Fruit fly (Drosophila melanogaster) whole organism, embryonic: ENCODE measurements around the gene CG6983.

ENCODE experiments used
- BEAF-32 ChIP-seq: fragments of 200-800 bp; sonication (Bioruptor generic); optimal IDR thresholded peaks from 3 replicates; lab custom pipeline; 2017; ENCODE audit warnings: missing biosample characterization, missing genetic modification characterization, mild to moderate bottlenecking, moderate library complexity, missing genetic modification reagents
- C15 ChIP-seq: fragments of 200-800 bp; sonication (Bioruptor generic); IDR thresholded peaks from 3 replicates; pipeline ENCODE4 v1.3.6; 2022; ENCODE audit warnings: missing biosample characterization, missing genetic modification characterization
- CG10147 ChIP-seq: fragments of 200-800 bp; sonication (Bioruptor generic); optimal IDR thresholded peaks from 2 replicates; lab custom pipeline; 2019; ENCODE audit warnings: missing biosample characterization, mild to moderate bottlenecking, missing genetic modification characterization, moderate library complexity
- CG11085 ChIP-seq: fragments of 200-800 bp; sonication (Bioruptor generic); IDR thresholded peaks from 2 replicates; pipeline ENCODE4 v1.3.6; 2022; ENCODE audit warnings: missing biosample characterization, missing genetic modification characterization
- CG12155 ChIP-seq: fragments of 200-800 bp; sonication (Bioruptor generic); optimal IDR thresholded peaks from 3 replicates; lab custom pipeline; 2016; ENCODE audit warnings: missing biosample characterization, missing genetic modification characterization
- CG1529 ChIP-seq: fragments of 200-800 bp; sonication (Bioruptor generic); optimal IDR thresholded peaks from 3 replicates; lab custom pipeline; 2018; ENCODE audit warnings: missing biosample characterization, missing genetic modification characterization
- CG1603 ChIP-seq: fragments of 200-800 bp; sonication (Bioruptor generic); optimal IDR thresholded peaks from 2 replicates; lab custom pipeline; 2019; ENCODE audit warnings: missing biosample characterization, mild to moderate bottlenecking, missing genetic modification characterization, moderate library complexity
- CG17361 ChIP-seq: fragments of 200-800 bp; sonication (Bioruptor generic); IDR thresholded peaks from 3 replicates; pipeline ENCODE4 v1.3.6; 2022; ENCODE audit warnings: missing biosample characterization, missing genetic modification characterization
- CG18262 ChIP-seq: fragments of 200-800 bp; optimal IDR thresholded peaks from 3 replicates; lab custom pipeline; 2019; ENCODE audit warnings: missing biosample characterization, mild to moderate bottlenecking, missing genetic modification characterization, moderate library complexity
- CG31365 ChIP-seq: fragments of 200-800 bp; sonication (Bioruptor generic); optimal IDR thresholded peaks from 2 replicates; lab custom pipeline; 2018; ENCODE audit warnings: missing biosample characterization, mild to moderate bottlenecking, missing genetic modification characterization
- CG31388 ChIP-seq: fragments of 200-800 bp; sonication (Bioruptor generic); optimal IDR thresholded peaks from 2 replicates; lab custom pipeline; 2016; ENCODE audit warnings: missing biosample characterization, missing genetic modification characterization
- CG32767 ChIP-seq: fragments of 200-800 bp; sonication (Bioruptor generic); IDR thresholded peaks from 2 replicates; pipeline ENCODE4 v1.3.6; 2022; ENCODE audit warnings: missing biosample characterization, missing genetic modification characterization
- CG5953 ChIP-seq: fragments of 200-800 bp; sonication (Bioruptor generic); IDR thresholded peaks from 2 replicates; pipeline ENCODE4 v1.3.6; 2022; ENCODE audit warnings: missing biosample characterization, missing genetic modification characterization
- CG8290 ChIP-seq, 3 experiments: fragments of 200-800 bp; sonication (Bioruptor generic); optimal IDR thresholded peaks; 2 replicates each; lab custom pipeline; 2016 to 2019; ENCODE audit warnings: missing biosample characterization in 3 of 3, missing genetic modification characterization in 3 of 3, mild to moderate bottlenecking in 2 of 3, moderate library complexity in 1 of 3
- Dad ChIP-seq: fragments of 200-800 bp; sonication (Bioruptor generic); optimal IDR thresholded peaks from 3 replicates; lab custom pipeline; 2016; ENCODE audit warnings: missing biosample characterization, missing genetic modification characterization
- Fer1 ChIP-seq: fragments of 200-800 bp; sonication (Bioruptor generic); optimal IDR thresholded peaks from 2 replicates; lab custom pipeline; 2017; ENCODE audit warnings: missing biosample characterization, mild to moderate bottlenecking, missing genetic modification characterization
- Fer2 ChIP-seq: fragments of 200-800 bp; sonication (Bioruptor generic); optimal IDR thresholded peaks from 2 replicates; lab custom pipeline; 2018; ENCODE audit warnings: missing biosample characterization, mild to moderate bottlenecking, missing genetic modification characterization, moderate library complexity
- Gug ChIP-seq: fragments of 200-800 bp; sonication (Bioruptor generic); IDR thresholded peaks from 4 replicates; pipeline ENCODE4 v1.3.6; 2022; ENCODE audit warnings: missing biosample characterization, missing genetic modification characterization
- H15 ChIP-seq: fragments of 200-800 bp; sonication (Bioruptor generic); IDR thresholded peaks from 3 replicates; pipeline ENCODE4 v1.3.6; 2022; ENCODE audit warnings: missing biosample characterization, missing genetic modification characterization
- HLH3B ChIP-seq: fragments of 200-800 bp; sonication (Bioruptor generic); IDR thresholded peaks from 2 replicates; pipeline ENCODE4 v1.3.6; 2022; ENCODE audit warnings: missing biosample characterization, missing genetic modification characterization
- Lim3 ChIP-seq: fragments of 200-800 bp; sonication (Bioruptor generic); IDR thresholded peaks from 2 replicates; pipeline ENCODE4 v1.3.6; 2022; ENCODE audit warnings: missing biosample characterization, missing genetic modification characterization
- MESR4 ChIP-seq: fragments of 200-800 bp; sonication (Bioruptor generic); optimal IDR thresholded peaks from 2 replicates; lab custom pipeline; 2018; ENCODE audit warnings: missing biosample characterization, mild to moderate bottlenecking, missing genetic modification characterization, moderate library complexity
- Med ChIP-seq: fragments of 200-800 bp; sonication (Bioruptor generic); peaks from one replicate; lab custom pipeline; 2016; ENCODE audit warnings: missing biosample characterization, missing genetic modification characterization, mild to moderate bottlenecking, inconsistent platforms, moderate library complexity
- Mrtf ChIP-seq: fragments of 200-800 bp; sonication (Bioruptor generic); IDR thresholded peaks from 3 replicates; pipeline ENCODE4 v1.3.6; 2022; ENCODE audit warnings: missing biosample characterization, missing genetic modification characterization
- Myb ChIP-seq: fragments of 200-800 bp; sonication (Bioruptor generic); optimal IDR thresholded peaks from 2 replicates; lab custom pipeline; 2016; ENCODE audit warnings: missing biosample characterization, missing genetic modification characterization
- Optix ChIP-seq: fragments of 200-800 bp; sonication (Bioruptor generic); IDR thresholded peaks from 3 replicates; pipeline ENCODE4 v1.3.6; 2022; ENCODE audit warnings: missing biosample characterization, missing genetic modification characterization
- Sin3A ChIP-seq: fragments of >200 bp; optimal IDR thresholded peaks from 2 replicates; lab custom pipeline; 2018
- Sox100B ChIP-seq: fragments of 200-800 bp; sonication (Bioruptor generic); optimal IDR thresholded peaks from 3 replicates; lab custom pipeline; 2018; ENCODE audit warnings: missing biosample characterization, mild to moderate bottlenecking, missing genetic modification characterization
- Vsx1 ChIP-seq: fragments of 200-800 bp; sonication (Bioruptor generic); optimal IDR thresholded peaks from 2 replicates; lab custom pipeline; 2017; ENCODE audit warnings: missing biosample characterization, mild to moderate bottlenecking, missing genetic modification characterization, missing genetic modification reagents
- YL-1 ChIP-seq: fragments of 200-800 bp; sonication (Bioruptor generic); optimal IDR thresholded peaks from 3 replicates; lab custom pipeline; 2017; ENCODE audit warnings: missing biosample characterization, mild to moderate bottlenecking, missing genetic modification characterization
- ato ChIP-seq: fragments of 200-800 bp; sonication (Bioruptor generic); IDR thresholded peaks from 2 replicates; pipeline ENCODE4 v1.3.6; 2022; ENCODE audit warnings: missing biosample characterization, missing genetic modification characterization; ENCODE audit not compliant: partially characterized antibody
- crc ChIP-seq: fragments of 200-800 bp; sonication (Bioruptor generic); optimal IDR thresholded peaks from 2 replicates; lab custom pipeline; 2016; ENCODE audit warnings: missing biosample characterization, missing genetic modification characterization
- dysf ChIP-seq: fragments of 200-800 bp; sonication (Bioruptor generic); IDR thresholded peaks from 3 replicates; pipeline ENCODE4 v1.3.6; 2022; ENCODE audit warnings: missing biosample characterization, missing genetic modification characterization
- fd102C ChIP-seq: fragments of 200-800 bp; sonication (Bioruptor generic); optimal IDR thresholded peaks from 2 replicates; lab custom pipeline; 2018; ENCODE audit warnings: missing biosample characterization, mild to moderate bottlenecking, missing genetic modification characterization, moderate library complexity
- gcm ChIP-seq: fragments of 200-800 bp; sonication (Bioruptor generic); optimal IDR thresholded peaks from 2 replicates; lab custom pipeline; 2019; ENCODE audit warnings: missing biosample characterization, mild to moderate bottlenecking, missing genetic modification characterization, moderate library complexity
- gsb-n ChIP-seq: fragments of 200-800 bp; sonication (Bioruptor generic); optimal IDR thresholded peaks from 3 replicates; lab custom pipeline; 2018; ENCODE audit warnings: missing biosample characterization, mild to moderate bottlenecking, missing genetic modification characterization
- lilli ChIP-seq: fragments of 200-800 bp; sonication (Bioruptor generic); optimal IDR thresholded peaks from 3 replicates; lab custom pipeline; 2016; ENCODE audit warnings: missing biosample characterization, missing genetic modification characterization
- lmd ChIP-seq: fragments of 200-800 bp; sonication (Bioruptor generic); IDR thresholded peaks from 2 replicates; pipeline ENCODE4 v1.3.6; 2022; ENCODE audit warnings: missing biosample characterization, missing genetic modification characterization
- maf-S ChIP-seq: fragments of 200-800 bp; sonication (Bioruptor generic); optimal IDR thresholded peaks from 2 replicates; lab custom pipeline; 2016; ENCODE audit warnings: missing biosample characterization, missing genetic modification characterization
- pan ChIP-seq, 4 experiments: fragments of >200 bp in 3 of 4; fragments of 200-800 bp in 1 of 4; sonication (Bioruptor generic) in 1 of 4; optimal IDR thresholded peaks in 3 of 4; IDR thresholded peaks in 1 of 4; 2 replicates each; pipeline versions ENCODE4 v1.3.6 to Lab custom; 2017 to 2022; ENCODE audit warnings: missing biosample characterization in 2 of 4, missing genetic modification characterization in 2 of 4, mixed read lengths in 1 of 4
- pfk ChIP-seq: fragments of 200-800 bp; sonication (Bioruptor generic); optimal IDR thresholded peaks from 2 replicates; lab custom pipeline; 2018; ENCODE audit warnings: missing biosample characterization, mild to moderate bottlenecking, missing genetic modification characterization, moderate library complexity
- psq ChIP-seq: fragments of 200-800 bp; sonication (Bioruptor generic); optimal IDR thresholded peaks from 2 replicates; lab custom pipeline; 2017; ENCODE audit warnings: missing biosample characterization, missing genetic modification characterization
- repo ChIP-seq: fragments of 200-800 bp; sonication (Bioruptor generic); optimal IDR thresholded peaks from 2 replicates; lab custom pipeline; 2016; ENCODE audit warnings: missing biosample characterization, missing genetic modification characterization
- stwl ChIP-seq: fragments of 200-800 bp; sonication (Bioruptor generic); optimal IDR thresholded peaks from 3 replicates; lab custom pipeline; 2018; ENCODE audit warnings: missing biosample characterization, mild to moderate bottlenecking, missing genetic modification characterization, moderate library complexity
- sug ChIP-seq: fragments of 200-800 bp; optimal IDR thresholded peaks from 2 replicates; lab custom pipeline; 2019; ENCODE audit warnings: missing biosample characterization, mild to moderate bottlenecking, missing genetic modification characterization, moderate library complexity
- tio ChIP-seq: fragments of 200-800 bp; sonication (Bioruptor generic); optimal IDR thresholded peaks from 2 replicates; lab custom pipeline; 2017; ENCODE audit warnings: missing biosample characterization, missing genetic modification characterization, inconsistent platforms
- twi ChIP-seq: fragments of 200-800 bp; optimal IDR thresholded peaks from 2 replicates; lab custom pipeline; 2019; ENCODE audit warnings: missing biosample characterization, mild to moderate bottlenecking, missing genetic modification characterization, moderate library complexity
- z ChIP-seq: fragments of 200-800 bp; sonication (Bioruptor generic); IDR thresholded peaks from 3 replicates; pipeline ENCODE4 v1.3.6; 2022; ENCODE audit warnings: missing biosample characterization, missing genetic modification characterization
- zfh2 ChIP-seq: fragments of 200-800 bp; sonication (Bioruptor generic); optimal IDR thresholded peaks from 2 replicates; lab custom pipeline; 2016; ENCODE audit warnings: missing biosample characterization, missing genetic modification characterization

The CG6983 gene

dm6 chr3L:8449800-8450690, 868 bp upstream of the CG6983 start, which contains the start of gene Gug (continued):
- no peak for TF ChIP-seq CG5953 (GFP tag; lab: Robert Waterston, UW)
- no peak for TF ChIP-seq CG10147 (GFP tag; lab: Kevin White, UChicago)
- TF ChIP-seq pfk (GFP tag; lab: Kevin White, UChicago) = no peak
- TF ChIP-seq Vsx1 = peak; percentile 12
- peak; percentile 19; the same call in 1 of the 2 replicates for TF ChIP-seq lmd (GFP tag; lab: Robert Waterston, UW)
- no peak for TF ChIP-seq ato
- peak; percentile 20 for TF ChIP-seq repo
- no peak for TF ChIP-seq CG12155
- peak; percentile 59 for TF ChIP-seq Sin3A (lab: Kevin White, UChicago)
- TF ChIP-seq Dad (GFP tag; lab: Kevin White, UChicago) = no peak
- no peak for TF ChIP-seq sug (tag; lab: Kevin White, UChicago)
- TF ChIP-seq HLH3B (GFP tag; lab: Robert Waterston, UW) = 0 out of 2 replicates have a peak, but pooled peaks have one; percentile 4
- peak; percentile 62 for TF ChIP-seq Fer1 (GFP tag; lab: Kevin White, UChicago)
- no peak for TF ChIP-seq Myb (GFP tag; lab: Kevin White, UChicago)
- no peak; the same call in 2 of the 3 replicates for TF ChIP-seq Mrtf (GFP tag; lab: Robert Waterston, UW)
- no peak for TF ChIP-seq CG31365 (tag; lab: Kevin White, UChicago)
- TF ChIP-seq crc (GFP tag; lab: Kevin White, UChicago) = no peak
- TF ChIP-seq lilli (GFP tag; lab: Kevin White, UChicago) = no peak
- no peak for TF ChIP-seq C15 (GFP tag; lab: Robert Waterston, UW)
- no peak for TF ChIP-seq gsb-n (tag; lab: Kevin White, UChicago)
- no peak for TF ChIP-seq gcm
- peak; percentile 35 for TF ChIP-seq stwl
- TF ChIP-seq CG11085 = 0 out of 2 replicates have a peak, but pooled peaks have one; percentile 10
- no peak for TF ChIP-seq BEAF-32 (GFP tag; lab: Kevin White, UChicago)
- no peak for TF ChIP-seq psq (GFP tag; lab: Kevin White, UChicago)
- TF ChIP-seq MESR4 (GFP tag; lab: Kevin White, UChicago) = peak; percentile 97
- TF ChIP-seq CG31388 (GFP tag; lab: Kevin White, UChicago) = no peak
- TF ChIP-seq dysf (GFP tag; lab: Robert Waterston, UW) = no peak; the same call in 2 of the 3 replicates
- no peak for TF ChIP-seq CG32767
- TF ChIP-seq z (GFP tag; lab: Robert Waterston, UW) = no peak
- TF ChIP-seq H15 = no peak
- TF ChIP-seq CG1603 = peak; percentile 40
- TF ChIP-seq Optix (GFP tag; lab: Robert Waterston, UW) = 0 out of 3 replicates have a peak, but pooled peaks have one; percentile 5
- no peak for TF ChIP-seq pan (optimal IDR thresholded peaks at IDR 0.05; lab: Kevin White, UChicago)
- no peak for TF ChIP-seq pan (GFP tag; optimal IDR thresholded peaks at IDR 0.05 in 1 of 2, IDR thresholded peaks at IDR 0.05 in 1 of 2)
- no peak for TF ChIP-seq maf-S (GFP tag; lab: Kevin White, UChicago)
- no peak for TF ChIP-seq Lim3 (GFP tag; lab: Robert Waterston, UW)
- no peak for TF ChIP-seq twi (tag; lab: Kevin White, UChicago)
- TF ChIP-seq YL-1 (GFP tag; lab: Kevin White, UChicago) = peak; percentile 86
- no peak for TF ChIP-seq zfh2 (GFP tag; lab: Kevin White, UChicago)
- no peak for TF ChIP-seq CG8290 (GFP tag; optimal IDR thresholded peaks at IDR 0.05; lab: Kevin White, UChicago)
- no peak for TF ChIP-seq CG8290 (tag; optimal IDR thresholded peaks at IDR 0.05; lab: Kevin White, UChicago)
- TF ChIP-seq CG17361 (GFP tag; lab: Robert Waterston, UW) = no peak
- peak; percentile 20 for TF ChIP-seq CG18262 (tag; lab: Kevin White, UChicago)
- no peak for TF ChIP-seq CG1529
- no peak for TF ChIP-seq Fer2 (tag; lab: Kevin White, UChicago)
- TF ChIP-seq fd102C = no peak
- peak; percentile 76 for TF ChIP-seq Med (GFP tag; lab: Kevin White, UChicago)
- TF ChIP-seq Gug (GFP tag; lab: Robert Waterston, UW) = peak; percentile 64
- TF ChIP-seq tio (GFP tag; lab: Kevin White, UChicago) = no peak
- no peak for TF ChIP-seq Sox100B (GFP tag; lab: Kevin White, UChicago)
